Worm (Caenorhabditis elegans) whole organism, L2 larva: ENCODE results near the gene sri-39.
"Not testable (repeated sequence)": the region's sequence is repeated elsewhere in the genome, so short reads cannot be mapped to it uniquely, and the experiment has no call there.

Experiments
- lin-13 ChIP-seq: fragments of 150-350 bp; optimal IDR thresholded peaks from 2 replicates; lab custom pipeline; 2014; ENCODE audit warnings: missing biosample characterization, missing genetic modification reagents, missing genetic modification characterization
- unc-62 ChIP-seq: fragments of 150-350 bp; optimal IDR thresholded peaks from 2 replicates; lab custom pipeline; 2014; ENCODE audit warnings: missing biosample characterization, missing genetic modification reagents, missing genetic modification characterization
- zag-1 ChIP-seq: fragments of 150-350 bp; optimal IDR thresholded peaks from 2 replicates; lab custom pipeline; 2014; ENCODE audit warnings: missing biosample characterization, missing genetic modification characterization
- ztf-11 ChIP-seq: sonication (generic microtip); optimal IDR thresholded peaks from 2 replicates; lab custom pipeline; 2017; ENCODE audit warnings: missing biosample characterization, missing genetic modification characterization

ce11 chrII:2619148-2619547, 31.8 kb downstream of the sri-39 start, which contains the start of gene msrp-6:
- not testable (repeated sequence) for TF ChIP-seq unc-62 (GFP tag; lab: Kevin White, UChicago); lin-13 (GFP tag; lab: Kevin White, UChicago); zag-1 (tag; lab: Kevin White, UChicago); ztf-11
